Worm (Caenorhabditis elegans) whole organism, L1 larva: ENCODE data around the gene srh-35.

Experiments used
- F16B12.6 ChIP-seq: fragments of 150-350 bp; optimal IDR thresholded peaks from 2 replicates; lab custom pipeline; 2014; ENCODE audit warnings: missing biosample characterization, missing genetic modification characterization
- ama-1 ChIP-seq: fragments of 150-350 bp; optimal IDR thresholded peaks from 2 replicates; lab custom pipeline; 2014
- dsc-1 ChIP-seq: sonication (generic microtip); optimal IDR thresholded peaks from 2 replicates; lab custom pipeline; 2016; ENCODE audit warnings: mild to moderate bottlenecking, missing genetic modification characterization, missing compliant biosample characterization
- elt-3 ChIP-seq, 6 experiments: fragments of 150-350 bp in 1 of 6; sonication (generic microtip); optimal IDR thresholded peaks; 2 replicates each; lab custom pipeline; 2017 to 2018; ENCODE audit warnings: missing biosample characterization in 6 of 6, missing genetic modification characterization in 6 of 6, inconsistent platforms in 1 of 6
- fos-1 ChIP-seq: fragments of 150-350 bp; optimal IDR thresholded peaks from 2 replicates; lab custom pipeline; 2014; ENCODE audit warnings: missing biosample characterization, missing genetic modification characterization
- jun-1 ChIP-seq: fragments of 150-350 bp; optimal IDR thresholded peaks from 2 replicates; lab custom pipeline; 2014; ENCODE audit warnings: missing biosample characterization, missing genetic modification reagents, missing genetic modification characterization
- lin-13 ChIP-seq: fragments of 150-350 bp; optimal IDR thresholded peaks from 2 replicates; lab custom pipeline; 2014; ENCODE audit warnings: missing biosample characterization, missing genetic modification reagents, missing genetic modification characterization
- nhr-237 ChIP-seq: fragments of 150-350 bp; optimal IDR thresholded peaks from 2 replicates; lab custom pipeline; 2014; ENCODE audit warnings: missing biosample characterization, missing genetic modification characterization
- nhr-76 ChIP-seq: sonication (generic microtip); optimal IDR thresholded peaks from 2 replicates; lab custom pipeline; 2017; ENCODE audit warnings: missing biosample characterization, missing genetic modification characterization
- skn-1 ChIP-seq: fragments of 150-350 bp; optimal IDR thresholded peaks from 2 replicates; lab custom pipeline; 2014; ENCODE audit warnings: missing biosample characterization, missing genetic modification characterization
- unc-62 ChIP-seq: fragments of 150-350 bp; optimal IDR thresholded peaks from 2 replicates; lab custom pipeline; 2014; ENCODE audit warnings: missing biosample characterization, missing genetic modification reagents, missing genetic modification characterization
- ztf-11 ChIP-seq, 2 experiments: sonication (generic microtip); optimal IDR thresholded peaks; 2 replicates each; lab custom pipeline; 2016 to 2017; ENCODE audit warnings: missing genetic modification characterization in 2 of 2, missing biosample characterization in 1 of 2, missing compliant biosample characterization in 1 of 2
- ztf-4 ChIP-seq: fragments of 150-350 bp; optimal IDR thresholded peaks from 2 replicates; lab custom pipeline; 2014; ENCODE audit warnings: missing biosample characterization, missing genetic modification characterization

DNA sequence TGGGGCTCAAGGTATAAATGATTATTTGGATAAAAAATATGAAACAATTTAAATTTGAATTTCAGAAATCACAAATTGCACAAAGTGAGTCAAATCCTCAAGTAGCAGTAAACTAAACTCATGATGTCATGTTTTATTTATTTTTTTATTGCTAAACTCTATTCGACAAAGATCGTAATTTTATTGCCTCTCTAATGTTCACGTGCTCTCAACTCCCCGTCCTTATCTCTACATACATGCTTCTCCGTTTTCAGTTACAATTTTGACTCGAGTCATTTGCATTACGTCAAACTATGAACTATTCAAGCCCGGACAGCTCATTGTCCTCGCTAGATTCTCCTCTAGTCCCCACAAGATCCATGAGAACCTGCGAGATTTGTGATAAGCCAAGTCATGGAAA is 25.5 kb upstream of the srh-35 start, which contains the start of gene nhr-99:
- TF ChIP-seq nhr-237 (no peak), ztf-11 (tag; optimal IDR thresholded peaks at IDR 0.05; lab: Kevin White, UChicago) (no peak), nhr-76 (tag; lab: Kevin White, UChicago) (no peak), unc-62 (GFP tag; lab: Kevin White, UChicago) (no peak), F16B12.6 (tag; lab: Kevin White, UChicago) (no peak), elt-3 (tag; optimal IDR thresholded peaks at IDR 0.05; lab: Kevin White, UChicago) (no peak), dsc-1 (no peak), fos-1 (tag; lab: Kevin White, UChicago) (no peak), lin-13 (GFP tag; lab: Kevin White, UChicago) (no peak), ama-1 (lab: Kevin White, UChicago) (no peak), skn-1 (no peak), ztf-4 (tag; lab: Kevin White, UChicago) (no peak), jun-1 (no peak)
